Worm (Caenorhabditis elegans): ENCODE measurements around the gene C09F12.3.

DNA sequence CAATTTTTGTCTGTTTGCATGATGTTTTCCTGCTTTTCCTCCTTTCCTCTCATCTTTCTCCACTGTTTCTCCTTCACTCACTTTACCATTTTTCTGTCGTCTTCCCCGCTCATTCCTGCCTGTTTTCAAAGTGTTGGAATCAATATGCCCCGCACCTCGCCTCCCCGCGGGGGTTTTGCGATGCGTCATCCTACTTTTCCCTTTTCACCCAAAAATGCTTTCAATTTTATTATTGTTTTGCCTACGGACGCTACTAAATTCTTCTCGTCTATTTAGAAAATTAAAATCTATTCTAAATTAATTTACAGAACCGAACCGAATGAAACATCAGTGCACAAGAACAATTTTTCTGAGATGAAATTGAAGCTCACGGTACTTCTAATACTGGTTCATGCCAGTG lies 50.5 kb downstream of the C09F12.3 start, which contains the start of gene ver-3:
- TF ChIP-seq fos-1 (tag; optimal IDR thresholded peaks at IDR 0.05) (no peak), zip-2 (tag; optimal IDR thresholded peaks at IDR 0.05) (no peak), zag-1 (tag; optimal IDR thresholded peaks at IDR 0.05) (no peak), ceh-82 (tag; optimal IDR thresholded peaks at IDR 0.05) (no peak), ZK546.5 (tag; optimal IDR thresholded peaks at IDR 0.05) (no peak), ama-1 (optimal IDR thresholded peaks at IDR 0.05) (no peak), F44E2.7 (GFP tag; IDR thresholded peaks at IDR 0.05) (no peak), mep-1 (tag; optimal IDR thresholded peaks at IDR 0.05) (no peak), unc-62 (GFP tag; optimal IDR thresholded peaks at IDR 0.05 in 1 of 2) (no peak), unc-62 (tag; optimal IDR thresholded peaks at IDR 0.05) (no peak), nhr-48 (tag; optimal IDR thresholded peaks at IDR 0.05) (no peak), T20F7.1 (GFP tag; optimal IDR thresholded peaks at IDR 0.05) (no peak), dpl-1 (GFP tag; optimal IDR thresholded peaks at IDR 0.05) (no peak)
